Worm (Caenorhabditis elegans) whole organism, L3 larva: ENCODE measurements around the gene cky-1.

Experiments used
- ZK546.5 ChIP-seq: sonication (generic microtip); optimal IDR thresholded peaks from 2 replicates; lab custom pipeline; 2017; ENCODE audit warnings: missing biosample characterization, missing genetic modification characterization
- aly-2 ChIP-seq: fragments of 150-350 bp; optimal IDR thresholded peaks from 2 replicates; lab custom pipeline; 2014; ENCODE audit warnings: missing biosample characterization, missing genetic modification characterization
- ama-1 ChIP-seq: fragments of 150-350 bp; optimal IDR thresholded peaks from 2 replicates; lab custom pipeline; 2018
- elt-3 ChIP-seq, 3 experiments: fragments of 150-350 bp in 1 of 3; sonication (generic microtip) in 2 of 3; optimal IDR thresholded peaks; 2 replicates in 2 of 3; 4 replicates in 1 of 3; lab custom pipeline; 2014 to 2017; ENCODE audit warnings: missing biosample characterization in 3 of 3, missing genetic modification characterization in 3 of 3
- hmg-11 ChIP-seq: sonication (generic microtip); optimal IDR thresholded peaks from 2 replicates; lab custom pipeline; 2016; ENCODE audit warnings: missing genetic modification characterization, missing compliant biosample characterization
- mml-1 ChIP-seq: fragments of 150-350 bp; sonication (generic microtip); optimal IDR thresholded peaks from 3 replicates; lab custom pipeline; 2014; ENCODE audit warnings: missing biosample characterization, missing genetic modification characterization
- nhr-11 ChIP-seq: fragments of 150-350 bp; optimal IDR thresholded peaks from 2 replicates; lab custom pipeline; 2014; ENCODE audit warnings: missing biosample characterization, missing genetic modification characterization
- nhr-23 ChIP-seq: fragments of 150-350 bp; optimal IDR thresholded peaks from 2 replicates; lab custom pipeline; 2014; ENCODE audit warnings: missing biosample characterization, missing genetic modification reagents, missing genetic modification characterization
- nhr-237 ChIP-seq: fragments of 150-350 bp; optimal IDR thresholded peaks from 2 replicates; lab custom pipeline; 2014; ENCODE audit warnings: missing biosample characterization, missing genetic modification characterization
- nhr-25 ChIP-seq: sonication (generic microtip); optimal IDR thresholded peaks from 2 replicates; lab custom pipeline; 2017; ENCODE audit warnings: missing biosample characterization, missing genetic modification characterization
- sea-2 ChIP-seq: fragments of 150-350 bp; sonication (generic microtip); optimal IDR thresholded peaks from 4 replicates; lab custom pipeline; 2014; ENCODE audit warnings: missing biosample characterization, missing genetic modification reagents, missing genetic modification characterization

DNA sequence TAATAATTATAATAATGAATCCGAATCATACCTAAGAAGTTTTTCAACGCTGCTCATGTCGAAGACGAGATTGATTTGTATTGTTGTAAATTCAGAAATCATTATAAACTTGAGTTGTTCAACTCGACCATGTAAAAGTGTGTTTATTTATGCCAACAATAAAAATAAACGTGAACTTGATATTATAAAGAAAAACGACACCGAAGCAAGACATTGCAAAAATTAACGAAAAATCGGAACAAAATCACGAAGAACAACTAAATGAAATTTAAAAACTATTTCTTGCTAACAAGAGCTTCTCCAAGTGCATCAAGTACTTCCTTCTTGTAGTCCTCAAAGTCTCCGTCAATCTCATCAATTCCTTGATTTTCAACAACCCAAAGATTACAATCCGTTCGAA is 24.4 kb downstream of the cky-1 start, which contains the start of gene F18E2.15:
- TF ChIP-seq elt-3 (tag; optimal IDR thresholded peaks at IDR 0.05; lab: Kevin White, UChicago), result no peak
- TF ChIP-seq nhr-11 (tag; lab: Kevin White, UChicago), result no peak
- TF ChIP-seq nhr-25 (tag; lab: Kevin White, UChicago), result no peak
- TF ChIP-seq nhr-237, result no peak
- TF ChIP-seq ama-1 (lab: Kevin White, UChicago), result no peak
- TF ChIP-seq hmg-11 (tag; lab: Kevin White, UChicago), result no peak
- TF ChIP-seq ZK546.5 (tag; lab: Kevin White, UChicago), result no peak
- no peak for TF ChIP-seq aly-2 (tag; lab: Kevin White, UChicago)
- no peak for TF ChIP-seq sea-2 (GFP tag; lab: Kevin White, UChicago)
- TF ChIP-seq nhr-23 (tag; lab: Kevin White, UChicago), result no peak
- no peak for TF ChIP-seq mml-1
